Worm (Caenorhabditis elegans) whole organism, L4/young adult: Measurements from ENCODE around the gene cyp-14A4.

Experiments used
- W03F9.2 ChIP-seq: fragments of 150-350 bp; optimal IDR thresholded peaks from 2 replicates; lab custom pipeline; 2014; ENCODE audit warnings: missing biosample characterization, missing genetic modification characterization
- him-1 ChIP-seq: sonication (generic microtip); optimal IDR thresholded peaks from 2 replicates; lab custom pipeline; 2016; ENCODE audit warnings: missing genotype, missing genetic modification reagents, missing genetic modification characterization, missing compliant biosample characterization

DNA sequence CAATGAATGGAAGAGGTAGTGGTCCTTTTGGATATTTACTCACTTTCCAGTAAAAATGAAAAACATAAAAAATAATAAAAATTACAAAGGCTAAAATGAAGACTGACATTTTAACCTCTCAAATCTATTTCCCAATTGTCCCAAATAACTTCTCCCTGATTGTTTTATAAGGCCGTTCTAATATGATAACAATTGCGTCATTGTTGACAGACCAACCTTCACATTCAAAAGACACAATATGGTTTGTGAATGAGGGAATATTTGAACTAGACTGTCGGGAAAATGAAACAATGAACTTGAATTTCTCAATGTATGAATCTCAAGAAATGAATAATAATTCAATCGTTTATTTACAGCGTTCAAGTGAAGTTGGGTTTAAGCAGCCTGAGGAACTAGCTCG is 16.8 kb downstream of the cyp-14A4 start, which contains the start of gene cyp-14A1:
- no peak for TF ChIP-seq W03F9.2 (tag; lab: Kevin White, UChicago)
- no peak for TF ChIP-seq him-1 (tag; lab: Kevin White, UChicago)
